Worm (Caenorhabditis elegans): ENCODE results near the gene trmt-10A.

ce11 chrIV:9903608-9904007, 28.4 kb downstream of the trmt-10A start, which contains the start of gene best-13:
- TF ChIP-seq lsy-27 (tag; optimal IDR thresholded peaks at IDR 0.05; ENCODE audit: borderline replicate concordance, insufficient read depth): no peak
- TF ChIP-seq tbp1 (GFP tag; optimal IDR thresholded peaks at IDR 0.05): no peak
- no peak for TF ChIP-seq lin-35 (GFP tag; optimal IDR thresholded peaks at IDR 0.05)
